Worm (Caenorhabditis elegans): ENCODE data around the gene cpf-1.

DNA sequence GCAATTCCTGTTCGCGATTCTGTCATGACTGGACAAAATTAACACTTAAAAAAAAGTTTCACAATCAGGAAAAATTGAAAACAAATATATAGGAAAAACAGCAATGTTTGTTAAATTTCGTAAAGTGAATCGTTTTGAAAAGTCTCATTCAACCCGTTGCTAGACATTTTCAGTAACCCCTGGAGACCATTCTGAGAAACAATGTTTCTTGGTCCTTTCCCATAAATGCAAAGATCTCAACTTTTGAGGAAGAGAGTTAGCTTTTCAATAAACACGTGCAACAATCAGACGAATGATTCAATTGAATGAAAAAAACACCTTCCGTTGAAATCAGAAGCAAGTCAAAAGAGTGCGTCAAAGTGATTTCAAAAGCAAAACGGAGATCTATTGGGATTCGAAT, 7.8 kb upstream of the cpf-1 start, which contains the start of gene F28C6.9:
- TF ChIP-seq flh-1 (GFP tag; optimal IDR thresholded peaks at IDR 0.05) = no peak
- no peak for TF ChIP-seq snpc-4 (tag; optimal IDR thresholded peaks at IDR 0.05)
- no peak for TF ChIP-seq elt-3 (tag; optimal IDR thresholded peaks at IDR 0.05)
- TF ChIP-seq nhr-28 (tag; optimal IDR thresholded peaks at IDR 0.05) = no peak
- TF ChIP-seq nhr-237 (tag; optimal IDR thresholded peaks at IDR 0.05) = no peak
- TF ChIP-seq mep-1 (tag; optimal IDR thresholded peaks at IDR 0.05) = no peak
- TF ChIP-seq nhr-12 (tag; optimal IDR thresholded peaks at IDR 0.05) = no peak
- TF ChIP-seq unc-39 (tag; optimal IDR thresholded peaks at IDR 0.05) = no peak
- TF ChIP-seq lsy-2 (tag; optimal IDR thresholded peaks at IDR 0.05) = no peak
- TF ChIP-seq zip-8 (tag; optimal IDR thresholded peaks at IDR 0.05) = no peak
